Worm (Caenorhabditis elegans) whole organism, young adult: ENCODE measurements around the gene T09A12.8.
A peak's percentile ranks its signal among the peaks of the same experiment; 100 is the strongest.

Experiments
- F23B12.7 ChIP-seq: sonication (generic microtip); optimal IDR thresholded peaks from 2 replicates; lab custom pipeline; 2017; ENCODE audit warnings: missing genetic modification characterization, mild to moderate bottlenecking, missing compliant biosample characterization, antibody characterized with exemption, moderate library complexity; ENCODE audit not compliant: insufficient read depth
- cebp-1 ChIP-seq, 2 experiments: fragments of 200-800 bp in 1 of 2; sonication (Bioruptor generic) in 1 of 2; sonication (generic microtip) in 1 of 2; IDR thresholded peaks in 1 of 2; optimal IDR thresholded peaks in 1 of 2; 2 replicates each; pipeline versions ENCODE4 v1.3.6 to Lab custom; 2017 to 2022; ENCODE audit warnings: missing compliant biosample characterization in 2 of 2, missing genetic modification characterization in 2 of 2, mild to moderate bottlenecking in 1 of 2, missing genetic modification reagents in 1 of 2, moderate library complexity in 1 of 2
- cebp-2 ChIP-seq: fragments of 200-800 bp; sonication (Bioruptor generic); IDR thresholded peaks from 2 replicates; pipeline ENCODE4 v1.3.6; 2022; ENCODE audit warnings: missing genetic modification characterization, missing compliant biosample characterization
- egrh-3 ChIP-seq: fragments of 200-800 bp; sonication (Bioruptor generic); IDR thresholded peaks from 2 replicates; pipeline ENCODE4 v1.3.6; 2022; ENCODE audit warnings: missing genetic modification reagents, missing genetic modification characterization, missing compliant biosample characterization
- hmg-1.2 ChIP-seq: fragments of 200-800 bp; sonication (Bioruptor generic); IDR thresholded peaks from 2 replicates; pipeline ENCODE4 v1.3.6; 2022; ENCODE audit warnings: missing genetic modification reagents, missing genetic modification characterization, missing compliant biosample characterization
- lin-26 ChIP-seq: fragments of 200-800 bp; sonication (Bioruptor generic); IDR thresholded peaks from 2 replicates; pipeline ENCODE4 v1.3.6; 2022; ENCODE audit warnings: missing genetic modification reagents, missing genetic modification characterization, missing compliant biosample characterization
- nhr-80 ChIP-seq: sonication (generic microtip); optimal IDR thresholded peaks from 2 replicates; lab custom pipeline; 2016; ENCODE audit warnings: missing genetic modification characterization, missing compliant biosample characterization
- nhr-90 ChIP-seq: sonication (generic microtip); optimal IDR thresholded peaks from 2 replicates; lab custom pipeline; 2016; ENCODE audit warnings: missing genotype, mild to moderate bottlenecking, missing genetic modification characterization, missing compliant biosample characterization
- sea-2 ChIP-seq: fragments of 200-800 bp; sonication (Bioruptor generic); IDR thresholded peaks from 2 replicates; pipeline ENCODE4 v1.3.6; 2022; ENCODE audit warnings: missing genetic modification characterization, missing compliant biosample characterization
- snpc-4 ChIP-seq, 5 experiments: fragments of 150-350 bp in 1 of 5; sonication (generic microtip) in 4 of 5; optimal IDR thresholded peaks; 2 replicates each; lab custom pipeline; 2014 to 2018; ENCODE audit warnings: missing genetic modification characterization in 5 of 5, missing biosample characterization in 3 of 5, antibody characterized with exemption in 2 of 5, mild to moderate bottlenecking in 2 of 5, missing compliant biosample characterization in 2 of 5, missing genotype in 2 of 5, moderate library complexity in 2 of 5, missing genetic modification reagents in 1 of 5
- zfh-2 ChIP-seq: fragments of 200-800 bp; sonication (Bioruptor generic); conservative IDR thresholded peaks from 2 replicates; pipeline ENCODE4 v1.3.6; 2022; ENCODE audit warnings: missing genetic modification reagents, missing genetic modification characterization, missing compliant biosample characterization

The T09A12.8 gene

ce11 chrIV:8199824-8200223 is 43.7 kb downstream of the T09A12.8 start:
- TF ChIP-seq egrh-3 (GFP tag; lab: Robert Waterston, UW) (no peak), F23B12.7 (tag; lab: Kevin White, UChicago) (peak; percentile 5), nhr-80 (tag; lab: Kevin White, UChicago) (peak; percentile 68)
- TF ChIP-seq, all 124 proteins: peak for 2

- no peak for TF ChIP-seq hmg-1.2
- no peak for TF ChIP-seq nhr-80 (tag; lab: Kevin White, UChicago)
- TF ChIP-seq cebp-2 (GFP tag; lab: Robert Waterston, UW) = 0 out of 2 replicates have a peak, but pooled peaks have one; percentile 69
- TF ChIP-seq sea-2 (GFP tag; lab: Robert Waterston, UW) = no peak
Measured at ce11 chrIV:8199274-8199673, 44.2 kb downstream of the T09A12.8 start.

- TF ChIP-seq snpc-4 (GFP tag; optimal IDR thresholded peaks at IDR 0.05; lab: Kevin White, UChicago) (no peak), snpc-4 (tag; optimal IDR thresholded peaks at IDR 0.05; lab: Kevin White, UChicago) (no peak), lin-26 (GFP tag; lab: Robert Waterston, UW) (no peak), nhr-90 (no peak)
Measured at ce11 chrIV:8198851-8199250, 44.6 kb downstream of the T09A12.8 start, which contains the start of gene wsp-1. wsp-1 (minus strand) TSS chrIV:8198951.

- TF ChIP-seq F23B12.7 (tag; lab: Kevin White, UChicago) (no peak), zfh-2 (GFP tag; lab: Robert Waterston, UW) (peak; percentile 70), cebp-1 (GFP tag; IDR thresholded peaks at IDR 0.05; lab: Robert Waterston, UW) (no peak), cebp-1 (tag; optimal IDR thresholded peaks at IDR 0.05; lab: Kevin White, UChicago) (no peak)
Measured at ce11 chrIV:8192878-8193277, 50.6 kb downstream of the T09A12.8 start.
